Worm (Caenorhabditis elegans) whole organism, L3 larva: ENCODE measurements around the gene srh-216.
A peak's percentile ranks its signal among the peaks of the same experiment; 100 is the strongest.

Experiments
- R02D3.7 ChIP-seq: fragments of 150-350 bp; optimal IDR thresholded peaks from 2 replicates; lab custom pipeline; 2014; ENCODE audit warnings: missing biosample characterization, missing genetic modification characterization
- ZK546.5 ChIP-seq: sonication (generic microtip); optimal IDR thresholded peaks from 2 replicates; lab custom pipeline; 2017; ENCODE audit warnings: missing biosample characterization, missing genetic modification characterization
- aly-2 ChIP-seq: fragments of 150-350 bp; optimal IDR thresholded peaks from 2 replicates; lab custom pipeline; 2014; ENCODE audit warnings: missing biosample characterization, missing genetic modification characterization
- ama-1 ChIP-seq: fragments of 150-350 bp; optimal IDR thresholded peaks from 2 replicates; lab custom pipeline; 2018
- ceh-16 ChIP-seq: sonication (generic microtip); optimal IDR thresholded peaks from 2 replicates; lab custom pipeline; 2017; ENCODE audit warnings: missing biosample characterization, missing genetic modification characterization
- ceh-9 ChIP-seq: sonication (generic microtip); optimal IDR thresholded peaks from 2 replicates; lab custom pipeline; 2018; ENCODE audit warnings: missing biosample characterization, missing genetic modification characterization
- daf-12 ChIP-seq: fragments of 150-350 bp; optimal IDR thresholded peaks from 2 replicates; lab custom pipeline; 2014; ENCODE audit warnings: missing biosample characterization, missing genetic modification reagents, missing genetic modification characterization
- egl-27 ChIP-seq: sonication (generic microtip); optimal IDR thresholded peaks from 4 replicates; lab custom pipeline; 2017; ENCODE audit warnings: missing biosample characterization, missing genetic modification reagents, missing genetic modification characterization
- egl-5 ChIP-seq: fragments of 150-350 bp; optimal IDR thresholded peaks from 2 replicates; lab custom pipeline; 2017; ENCODE audit warnings: missing biosample characterization, missing genetic modification reagents, missing genetic modification characterization, inconsistent platforms
- elt-1 ChIP-seq: fragments of 150-350 bp; optimal IDR thresholded peaks from 2 replicates; lab custom pipeline; 2014; ENCODE audit warnings: missing biosample characterization, missing genetic modification characterization
- elt-2 ChIP-seq: sonication (generic microtip); optimal IDR thresholded peaks from 2 replicates; lab custom pipeline; 2016; ENCODE audit warnings: missing genetic modification reagents, mild to moderate bottlenecking, missing genetic modification characterization, missing compliant biosample characterization
- elt-3 ChIP-seq, 3 experiments: fragments of 150-350 bp in 1 of 3; sonication (generic microtip) in 2 of 3; optimal IDR thresholded peaks; 2 replicates in 2 of 3; 4 replicates in 1 of 3; lab custom pipeline; 2014 to 2017; ENCODE audit warnings: missing biosample characterization in 3 of 3, missing genetic modification characterization in 3 of 3
- fos-1 ChIP-seq: fragments of 150-350 bp; optimal IDR thresholded peaks from 2 replicates; lab custom pipeline; 2014; ENCODE audit warnings: missing biosample characterization, missing genetic modification characterization
- hmg-11 ChIP-seq: sonication (generic microtip); optimal IDR thresholded peaks from 2 replicates; lab custom pipeline; 2016; ENCODE audit warnings: missing genetic modification characterization, missing compliant biosample characterization
- jun-1 ChIP-seq: fragments of 150-350 bp; optimal IDR thresholded peaks from 2 replicates; lab custom pipeline; 2014; ENCODE audit warnings: missing biosample characterization, missing genetic modification reagents, missing genetic modification characterization
- lin-39 ChIP-seq: fragments of 150-350 bp; optimal IDR thresholded peaks from 2 replicates; lab custom pipeline; 2018; ENCODE audit warnings: missing biosample characterization, missing genetic modification reagents, missing genetic modification characterization
- nfya-1 ChIP-seq: sonication (generic microtip); optimal IDR thresholded peaks from 2 replicates; lab custom pipeline; 2017; ENCODE audit warnings: missing genetic modification characterization, mild to moderate bottlenecking, missing compliant biosample characterization, antibody characterized with exemption, moderate library complexity; ENCODE audit not compliant: insufficient read depth
- nhr-11 ChIP-seq: fragments of 150-350 bp; optimal IDR thresholded peaks from 2 replicates; lab custom pipeline; 2014; ENCODE audit warnings: missing biosample characterization, missing genetic modification characterization
- nhr-12 ChIP-seq: fragments of 150-350 bp; optimal IDR thresholded peaks from 2 replicates; lab custom pipeline; 2014; ENCODE audit warnings: missing biosample characterization, missing genetic modification characterization
- nhr-25 ChIP-seq: sonication (generic microtip); optimal IDR thresholded peaks from 2 replicates; lab custom pipeline; 2017; ENCODE audit warnings: missing biosample characterization, missing genetic modification characterization
- nhr-43 ChIP-seq: sonication (generic microtip); optimal IDR thresholded peaks from 2 replicates; lab custom pipeline; 2016; ENCODE audit warnings: mild to moderate bottlenecking, missing genetic modification characterization, missing compliant biosample characterization; ENCODE audit not compliant: poor library complexity, severe bottlenecking
- nhr-67 ChIP-seq: fragments of 150-350 bp; optimal IDR thresholded peaks from 2 replicates; lab custom pipeline; 2014; ENCODE audit warnings: missing biosample characterization, missing genetic modification characterization
- pqm-1 ChIP-seq: fragments of 150-350 bp; optimal IDR thresholded peaks from 2 replicates; lab custom pipeline; 2017; ENCODE audit warnings: missing biosample characterization, missing genetic modification characterization, inconsistent platforms
- skn-1 ChIP-seq: fragments of 150-350 bp; optimal IDR thresholded peaks from 2 replicates; lab custom pipeline; 2014; ENCODE audit warnings: missing biosample characterization, missing genetic modification characterization
- tbx-2 ChIP-seq: sonication (generic microtip); optimal IDR thresholded peaks from 2 replicates; lab custom pipeline; 2016; ENCODE audit warnings: mild to moderate bottlenecking, missing genetic modification characterization, missing compliant biosample characterization
- unc-39 ChIP-seq: sonication (generic microtip); optimal IDR thresholded peaks from 4 replicates; lab custom pipeline; 2017; ENCODE audit warnings: missing biosample characterization, missing genetic modification characterization
- unc-62 ChIP-seq: fragments of 150-350 bp; sonication (generic microtip); optimal IDR thresholded peaks from 4 replicates; lab custom pipeline; 2014; ENCODE audit warnings: missing biosample characterization, missing genetic modification reagents, missing genetic modification characterization

srh-216 gene

ce11 chrV:16821270-16821737 lies 6.1 kb downstream of the srh-216 start, which contains the start of gene T20B3.14:
T20B3.14 (minus strand) TSS chrV:16821320.
- TF ChIP-seq elt-3 (tag; optimal IDR thresholded peaks at IDR 0.05; lab: Kevin White, UChicago) (no peak), elt-1 (tag; lab: Kevin White, UChicago) (peak; percentile 1), unc-39 (tag; lab: Kevin White, UChicago) (no peak), lin-39 (tag; lab: Kevin White, UChicago) (peak; percentile 65), nfya-1 (no peak), unc-62 (GFP tag; lab: Kevin White, UChicago) (no peak), hmg-11 (tag; lab: Kevin White, UChicago) (no peak), ceh-9 (no peak)

- TF ChIP-seq tbx-2 (tag; lab: Kevin White, UChicago) (no peak), elt-2 (tag; lab: Kevin White, UChicago) (peak; percentile 88), elt-3 (tag; optimal IDR thresholded peaks at IDR 0.05; lab: Kevin White, UChicago) (no peak), pqm-1 (tag; lab: Kevin White, UChicago) (peak; percentile 80), jun-1 (no peak), lin-39 (tag; lab: Kevin White, UChicago) (no peak), fos-1 (tag; lab: Kevin White, UChicago) (no peak), nhr-12 (tag; lab: Kevin White, UChicago) (no peak), ZK546.5 (no peak), ama-1 (lab: Kevin White, UChicago) (no peak), nhr-11 (tag; lab: Kevin White, UChicago) (no peak), nhr-67 (tag; lab: Kevin White, UChicago) (no peak)
Measured at ce11 chrV:16816707-16817106, 10.7 kb downstream of the srh-216 start.

- TF ChIP-seq skn-1 (no peak), daf-12 (no peak), egl-27 (tag; lab: Kevin White, UChicago) (no peak)
Measured at ce11 chrV:16815261-16815660, 12.1 kb downstream of the srh-216 start, which contains the start of gene T20B3.1. T20B3.1 (plus strand) TSS chrV:16815561.

ce11 chrV:16814541-16815207 lies 12.7 kb downstream of the srh-216 start:
- TF ChIP-seq R02D3.7 (tag; lab: Kevin White, UChicago): no peak
- peak; percentile 43 for TF ChIP-seq unc-62 (GFP tag; lab: Kevin White, UChicago)
- TF ChIP-seq nhr-25: no peak
- peak; percentile 36 for TF ChIP-seq elt-2 (tag; lab: Kevin White, UChicago)
- no peak for TF ChIP-seq aly-2 (tag; lab: Kevin White, UChicago)
- TF ChIP-seq nfya-1: peak; percentile 21

ce11 chrV:16812371-16812770 lies 15.0 kb downstream of the srh-216 start:
- TF ChIP-seq tbx-2 (tag; lab: Kevin White, UChicago) (no peak), egl-5 (no peak), nhr-25 (no peak), unc-39 (tag; lab: Kevin White, UChicago) (no peak), nfya-1 (peak; percentile 99)
- TF ChIP-seq, all 47 proteins: peak for 1

- TF ChIP-seq nhr-43 (no peak), R02D3.7 (tag; lab: Kevin White, UChicago) (no peak), nfya-1 (peak; percentile 91)
Measured at ce11 chrV:16811841-16812240, 15.5 kb downstream of the srh-216 start.

- TF ChIP-seq nhr-12 (tag; lab: Kevin White, UChicago) (no peak), hmg-11 (tag; lab: Kevin White, UChicago) (no peak), ceh-16 (tag; lab: Kevin White, UChicago) (no peak), unc-39 (tag; lab: Kevin White, UChicago) (no peak), daf-12 (no peak), nfya-1 (peak; percentile 98), pqm-1 (tag; lab: Kevin White, UChicago) (no peak)
- TF ChIP-seq, all 47 proteins: peak for 1
Measured at ce11 chrV:16808168-16808567, 19.2 kb downstream of the srh-216 start.
